Fruit fly (Drosophila melanogaster): ENCODE data around the gene LysX.

The LysX gene

DNA sequence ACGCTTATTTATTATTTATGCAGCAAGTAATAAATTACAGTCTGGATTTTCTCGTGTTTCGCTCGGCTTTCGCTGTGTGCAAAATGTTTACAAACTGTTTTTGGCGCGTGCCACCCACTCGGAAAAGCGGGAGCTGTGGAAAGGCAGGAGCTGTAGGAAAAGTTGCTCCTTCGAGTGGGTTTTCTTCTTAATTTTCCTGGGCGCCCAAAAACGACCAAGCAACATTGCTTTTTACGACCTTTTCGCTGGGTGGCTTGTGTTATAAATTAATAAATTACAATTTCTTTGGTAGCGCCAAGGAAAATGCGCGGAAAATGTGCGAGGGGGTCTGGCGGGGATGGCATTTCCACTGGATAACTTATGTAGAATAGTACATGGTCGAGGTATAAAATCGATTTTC, 18.6 kb downstream of the LysX start:
- TF ChIP-seq insv (optimal IDR thresholded peaks at IDR 0.05) (no peak), Myc (optimal IDR thresholded peaks at IDR 0.05) (no peak), h (optimal IDR thresholded peaks at IDR 0.05) (no peak), psq (optimal IDR thresholded peaks at IDR 0.05) (no peak), ttk (optimal IDR thresholded peaks at IDR 0.05) (no peak), Sin3A (optimal IDR thresholded peaks at IDR 0.05) (no peak)

DNA sequence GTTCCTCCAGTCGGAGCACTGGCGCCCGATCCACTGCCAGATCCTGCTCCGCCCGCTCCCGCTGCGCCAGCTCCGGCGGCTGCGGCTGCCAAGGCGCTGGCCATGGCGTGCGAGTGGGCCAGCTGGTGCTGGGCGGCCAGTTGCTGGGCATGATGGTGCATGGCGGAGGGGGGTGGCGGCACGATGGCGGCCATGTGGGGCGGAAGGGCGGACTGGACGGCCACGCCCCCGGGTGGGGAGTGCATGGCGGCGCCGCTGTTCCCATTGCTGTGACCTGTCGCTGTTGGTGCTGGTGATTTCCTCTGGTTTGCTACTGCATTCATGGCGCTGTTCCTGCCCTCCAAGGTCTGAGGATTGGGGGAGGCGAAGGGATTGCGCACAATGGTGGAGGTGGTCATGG, 22.2 kb downstream of the LysX start:
- TF ChIP-seq Myc (optimal IDR thresholded peaks at IDR 0.05), result no peak
- no peak for TF ChIP-seq ttk (optimal IDR thresholded peaks at IDR 0.05)
- no peak for TF ChIP-seq insv (optimal IDR thresholded peaks at IDR 0.05)
- TF ChIP-seq psq (optimal IDR thresholded peaks at IDR 0.05), result no peak
- TF ChIP-seq h (optimal IDR thresholded peaks at IDR 0.05), result no peak
- TF ChIP-seq Sin3A (optimal IDR thresholded peaks at IDR 0.05), result no peak

dm6 chr3L:1170611-1171010, 24.5 kb downstream of the LysX start:
- no peak for TF ChIP-seq Sin3A (optimal IDR thresholded peaks at IDR 0.05)
- no peak for TF ChIP-seq Myc (optimal IDR thresholded peaks at IDR 0.05)
- no peak for TF ChIP-seq psq (optimal IDR thresholded peaks at IDR 0.05)
- no peak for TF ChIP-seq h (optimal IDR thresholded peaks at IDR 0.05)
- TF ChIP-seq insv (optimal IDR thresholded peaks at IDR 0.05), result no peak
- TF ChIP-seq ttk (optimal IDR thresholded peaks at IDR 0.05), result no peak

DNA sequence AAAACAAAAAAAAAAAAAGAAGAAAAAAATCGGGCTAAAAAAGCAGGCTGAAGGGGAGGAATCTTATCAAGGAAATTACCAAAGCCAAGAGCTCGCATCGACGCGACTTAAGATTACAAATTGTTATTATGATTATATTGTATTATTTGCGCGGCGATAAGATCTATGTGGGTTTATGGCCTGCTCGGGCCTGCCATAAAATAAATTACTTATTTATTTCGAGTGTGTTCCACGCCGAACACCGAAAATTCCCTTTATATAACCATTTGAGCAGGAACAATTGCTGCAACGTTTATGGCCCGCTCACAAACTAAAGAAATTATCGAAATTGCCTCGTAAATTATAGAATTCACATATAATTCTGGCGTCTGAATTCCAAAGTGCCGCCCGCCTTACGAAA, 25.5 kb downstream of the LysX start:
- TF ChIP-seq Sin3A (optimal IDR thresholded peaks at IDR 0.05) (no peak), psq (optimal IDR thresholded peaks at IDR 0.05) (no peak), insv (optimal IDR thresholded peaks at IDR 0.05) (no peak), h (optimal IDR thresholded peaks at IDR 0.05) (no peak), Myc (optimal IDR thresholded peaks at IDR 0.05) (no peak), ttk (optimal IDR thresholded peaks at IDR 0.05) (no peak)

- no peak for TF ChIP-seq Sin3A (optimal IDR thresholded peaks at IDR 0.05)
- no peak for TF ChIP-seq psq (optimal IDR thresholded peaks at IDR 0.05)
- TF ChIP-seq ttk (optimal IDR thresholded peaks at IDR 0.05), result no peak
- TF ChIP-seq insv (optimal IDR thresholded peaks at IDR 0.05), result no peak
- TF ChIP-seq Myc (optimal IDR thresholded peaks at IDR 0.05), result no peak
- no peak for TF ChIP-seq h (optimal IDR thresholded peaks at IDR 0.05)
These were observed 26.7 kb downstream of the LysX start for dm6 chr3L:1168445-1168844.

DNA sequence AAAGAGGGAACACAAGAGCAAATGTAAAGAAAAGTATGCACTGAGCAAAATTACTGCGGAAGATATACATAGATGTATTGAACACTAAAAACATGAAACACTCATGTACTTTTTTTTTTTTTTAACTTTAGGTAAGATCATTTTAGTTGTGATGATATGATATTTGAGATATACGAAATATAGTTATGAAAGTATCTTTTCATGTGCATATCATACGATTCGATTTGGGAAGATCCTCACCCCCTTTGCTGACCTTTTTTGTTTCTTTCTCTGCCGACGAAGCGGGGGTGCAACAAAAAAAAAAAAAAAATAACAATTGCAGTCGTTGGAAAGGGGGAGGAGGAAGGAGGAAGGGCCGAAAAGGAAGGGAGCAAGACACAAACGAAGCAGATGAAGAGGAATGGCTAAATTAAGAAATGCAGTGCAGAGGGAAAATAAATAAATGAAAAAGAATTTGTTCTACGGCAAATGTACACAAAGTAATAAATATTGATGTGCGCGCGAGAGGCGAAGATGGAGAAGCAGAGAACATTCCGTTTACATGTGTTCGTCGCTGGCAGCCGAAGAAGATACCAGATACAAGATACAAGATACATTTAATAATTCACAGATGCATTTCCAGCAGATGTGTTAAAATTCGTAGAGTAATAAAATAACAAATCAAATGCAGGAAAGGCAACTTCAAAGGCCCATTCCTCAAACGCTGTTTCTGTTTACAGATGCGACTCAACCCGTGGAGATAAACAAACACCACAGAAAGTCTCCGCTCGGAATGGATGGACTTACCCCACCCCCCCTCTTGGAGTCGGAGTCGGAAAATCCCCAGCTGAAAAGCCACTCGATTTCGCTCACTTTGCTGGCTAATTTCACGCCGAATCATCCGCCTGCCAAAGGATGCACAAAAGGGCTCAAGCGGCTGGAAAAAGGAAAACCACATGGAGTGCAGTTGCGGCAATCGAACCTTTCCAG, 27.9 kb downstream of the LysX start:
- no peak for TF ChIP-seq insv (optimal IDR thresholded peaks at IDR 0.05)
- no peak for TF ChIP-seq Myc (optimal IDR thresholded peaks at IDR 0.05)
- no peak for TF ChIP-seq ttk (optimal IDR thresholded peaks at IDR 0.05)
- no peak for TF ChIP-seq h (optimal IDR thresholded peaks at IDR 0.05)
- TF ChIP-seq psq (optimal IDR thresholded peaks at IDR 0.05), result no peak
- TF ChIP-seq Sin3A (optimal IDR thresholded peaks at IDR 0.05), result no peak

dm6 chr3L:1166266-1166665, 28.8 kb downstream of the LysX start:
- TF ChIP-seq psq (optimal IDR thresholded peaks at IDR 0.05) (no peak), h (optimal IDR thresholded peaks at IDR 0.05) (no peak), ttk (optimal IDR thresholded peaks at IDR 0.05) (no peak), Sin3A (optimal IDR thresholded peaks at IDR 0.05) (no peak), insv (optimal IDR thresholded peaks at IDR 0.05) (no peak), Myc (optimal IDR thresholded peaks at IDR 0.05) (no peak)

DNA sequence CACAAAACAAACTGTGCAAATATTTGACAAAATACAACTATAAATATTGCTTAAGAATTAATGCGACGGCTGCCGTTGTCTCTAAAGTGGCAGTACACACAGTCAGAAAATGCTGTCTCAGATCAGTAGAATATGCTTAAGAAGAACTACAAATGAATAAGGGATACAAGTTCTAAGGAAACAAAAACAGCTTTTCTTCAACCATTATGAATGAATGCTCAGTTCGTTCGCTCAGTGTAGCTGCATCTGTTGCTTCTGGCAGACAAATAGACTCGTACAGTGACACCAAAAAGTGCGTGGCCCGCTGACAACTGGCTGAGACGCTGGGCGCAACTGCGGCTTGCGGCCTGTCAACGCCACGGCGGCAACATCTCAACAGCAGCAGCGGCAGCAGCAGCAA, 29.3 kb downstream of the LysX start:
- no peak for TF ChIP-seq insv (optimal IDR thresholded peaks at IDR 0.05)
- TF ChIP-seq Sin3A (optimal IDR thresholded peaks at IDR 0.05), result no peak
- TF ChIP-seq h (optimal IDR thresholded peaks at IDR 0.05), result no peak
- TF ChIP-seq psq (optimal IDR thresholded peaks at IDR 0.05), result no peak
- TF ChIP-seq ttk (optimal IDR thresholded peaks at IDR 0.05), result no peak
- no peak for TF ChIP-seq Myc (optimal IDR thresholded peaks at IDR 0.05)

DNA sequence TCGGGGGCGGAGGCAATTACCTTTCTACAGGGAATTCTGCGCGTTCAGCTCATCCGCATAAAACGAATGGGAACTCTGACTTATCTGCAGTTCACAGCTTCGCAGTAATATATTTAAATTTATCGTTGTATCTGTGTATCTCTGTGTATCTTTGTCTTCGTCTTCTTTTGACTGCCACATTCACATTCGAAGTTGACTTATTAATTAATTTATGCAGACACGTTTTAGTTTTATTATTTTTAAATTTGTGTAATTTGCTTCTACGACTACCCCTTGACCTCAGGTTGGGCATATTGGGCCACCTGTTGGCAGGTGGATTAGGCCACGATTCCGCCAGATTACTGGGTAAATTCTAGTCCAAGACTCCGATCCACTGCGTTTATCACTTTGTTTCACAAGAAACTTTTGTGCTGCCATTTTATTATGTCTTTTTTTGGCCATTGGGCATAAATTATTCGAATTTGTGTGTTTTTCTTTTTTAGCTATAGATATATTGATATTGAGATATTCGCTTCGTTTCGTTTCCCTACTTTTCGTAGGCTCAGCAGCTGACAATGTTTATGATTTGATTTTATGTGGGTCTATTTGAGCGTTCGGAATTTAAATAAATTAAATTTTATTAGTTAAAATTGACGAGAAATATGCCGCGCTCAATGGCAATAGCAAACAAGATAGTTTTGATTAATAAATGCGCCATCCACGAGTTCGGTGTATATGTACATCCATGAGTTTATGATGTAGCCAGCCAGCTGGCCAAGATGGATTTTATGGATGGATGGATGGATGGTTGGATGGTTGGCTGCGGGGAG, 42.4 kb downstream of the LysX start:
- no peak for TF ChIP-seq h (optimal IDR thresholded peaks at IDR 0.05)
- no peak for TF ChIP-seq Myc (optimal IDR thresholded peaks at IDR 0.05)
- TF ChIP-seq psq (optimal IDR thresholded peaks at IDR 0.05), result no peak

DNA sequence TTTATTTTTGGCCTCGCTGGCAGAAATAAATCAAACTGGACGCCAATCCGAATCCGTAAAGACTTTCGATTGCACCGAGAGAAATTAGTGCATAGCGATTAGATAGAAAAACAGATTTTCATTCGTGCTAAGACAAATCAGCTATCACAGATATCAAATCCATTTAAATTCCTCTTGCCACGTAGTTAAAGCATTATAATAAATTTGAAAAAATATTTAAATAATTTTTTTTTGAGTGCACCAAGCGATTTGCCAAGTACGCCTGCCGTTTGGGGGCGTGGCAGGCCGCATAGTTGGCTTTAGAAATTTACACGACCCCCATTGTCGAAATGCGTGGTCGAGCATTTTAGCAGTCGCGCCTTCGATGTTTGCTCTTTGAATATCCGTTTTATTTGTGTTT, 43.4 kb downstream of the LysX start:
- no peak for TF ChIP-seq h (optimal IDR thresholded peaks at IDR 0.05)
- no peak for TF ChIP-seq insv (optimal IDR thresholded peaks at IDR 0.05)
- no peak for TF ChIP-seq Sin3A (optimal IDR thresholded peaks at IDR 0.05)
- no peak for TF ChIP-seq Myc (optimal IDR thresholded peaks at IDR 0.05)

DNA sequence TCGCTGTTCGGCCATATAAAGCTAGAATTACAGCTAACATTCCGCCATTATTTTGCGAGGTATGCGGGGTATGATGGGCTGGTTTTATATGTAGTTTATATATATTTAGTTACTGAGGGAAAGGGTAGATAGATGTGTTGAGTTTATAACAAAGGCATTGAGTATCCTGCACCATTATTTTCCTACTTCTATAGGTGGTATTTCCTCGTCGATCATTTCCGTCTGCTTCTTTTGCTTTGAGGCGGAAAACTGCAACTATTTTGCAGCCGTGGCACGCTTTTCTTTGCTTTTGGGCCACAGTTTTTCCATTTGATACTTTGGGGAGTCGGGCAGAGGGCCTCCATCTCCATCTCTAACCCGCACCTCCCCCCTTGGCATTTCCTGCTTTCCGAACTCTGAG, 45.9 kb downstream of the LysX start:
- TF ChIP-seq ttk (optimal IDR thresholded peaks at IDR 0.05), result no peak
- TF ChIP-seq h (optimal IDR thresholded peaks at IDR 0.05), result no peak
- no peak for TF ChIP-seq Sin3A (optimal IDR thresholded peaks at IDR 0.05)
- TF ChIP-seq Myc (optimal IDR thresholded peaks at IDR 0.05), result no peak
- TF ChIP-seq insv (optimal IDR thresholded peaks at IDR 0.05), result no peak
- TF ChIP-seq psq (optimal IDR thresholded peaks at IDR 0.05), result no peak

DNA sequence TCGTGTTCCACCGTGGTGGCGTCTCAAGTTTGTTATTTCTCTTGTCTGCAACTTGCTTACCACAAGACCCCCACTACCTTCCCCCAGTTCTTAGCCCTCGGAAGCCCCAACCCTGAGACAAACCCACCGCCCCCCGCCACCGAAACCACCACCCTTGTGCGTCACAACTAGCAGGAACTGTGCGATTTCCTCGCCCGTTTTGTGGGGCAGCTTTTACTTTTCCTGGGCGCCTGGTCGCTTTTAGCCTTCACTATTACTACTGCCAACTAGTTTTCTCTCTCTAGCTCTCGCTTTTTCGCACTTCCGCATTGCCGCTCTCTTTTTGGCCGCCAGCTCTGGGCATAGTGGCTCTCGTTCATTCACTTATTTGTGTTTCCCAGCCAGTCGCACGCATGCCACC, 48.6 kb downstream of the LysX start:
- no peak for TF ChIP-seq Myc (optimal IDR thresholded peaks at IDR 0.05)
- TF ChIP-seq h (optimal IDR thresholded peaks at IDR 0.05), result no peak
- TF ChIP-seq Sin3A (optimal IDR thresholded peaks at IDR 0.05), result no peak
- no peak for TF ChIP-seq psq (optimal IDR thresholded peaks at IDR 0.05)
- TF ChIP-seq ttk (optimal IDR thresholded peaks at IDR 0.05), result no peak
- TF ChIP-seq insv (optimal IDR thresholded peaks at IDR 0.05), result no peak
